Fruit fly (Drosophila melanogaster): ENCODE results near the gene CG42570.

CG42570 gene

dm6 chr3L:15690711-15691591 lies 26.7 kb upstream of the CG42570 start:
- TF ChIP-seq brk (GFP tag; optimal IDR thresholded peaks at IDR 0.05), result no peak
- TF ChIP-seq foxo (GFP tag; optimal IDR thresholded peaks at IDR 0.05), result peak in 1 of 2 experiments; percentile 26
- no peak for TF ChIP-seq N (GFP tag; optimal IDR thresholded peaks at IDR 0.05)
- TF ChIP-seq fru (GFP tag; optimal IDR thresholded peaks at IDR 0.05), result peak; percentile 13
- peak; percentile 15 for TF ChIP-seq HLH106 (tag; optimal IDR thresholded peaks at IDR 0.05)
- TF ChIP-seq dmrt93B (GFP tag; optimal IDR thresholded peaks at IDR 0.05), result no peak
- no peak for TF ChIP-seq Rel (GFP tag; optimal IDR thresholded peaks at IDR 0.05)
- no peak for TF ChIP-seq Rel (tag; optimal IDR thresholded peaks at IDR 0.05)
- TF ChIP-seq pan (optimal IDR thresholded peaks at IDR 0.05), result no peak

DNA sequence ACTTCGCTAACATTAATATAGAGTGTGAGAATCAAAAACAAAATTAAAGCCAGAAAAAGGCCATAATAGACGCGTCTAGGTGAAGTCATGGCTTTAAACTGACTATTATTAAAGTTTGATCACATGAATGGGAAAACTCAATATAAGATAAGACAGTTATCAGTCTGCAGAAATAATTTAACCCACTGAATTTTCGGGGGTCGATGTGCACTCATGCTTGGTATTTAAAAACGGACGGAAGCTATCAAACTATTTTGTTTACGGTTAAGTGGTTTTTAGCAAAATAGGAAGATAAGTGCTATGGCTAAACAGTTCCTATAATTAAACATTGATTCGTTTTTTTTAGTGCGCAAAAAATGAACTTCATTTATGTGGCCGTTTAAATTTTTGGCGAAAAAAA lies 25.7 kb upstream of the CG42570 start, which contains the start of gene CG34451:
Gene CG34451 (minus strand): TSS at position 101 of the 400 bp plus-strand sequence.
- TF ChIP-seq lola (GFP tag; optimal IDR thresholded peaks at IDR 0.05), result no peak
- TF ChIP-seq N (GFP tag; optimal IDR thresholded peaks at IDR 0.05), result no peak
- no peak for TF ChIP-seq rgr (GFP tag; optimal IDR thresholded peaks at IDR 0.05)
- no peak for TF ChIP-seq Hr83 (GFP tag; optimal IDR thresholded peaks at IDR 0.05; ENCODE audit: poor library complexity, severe bottlenecking)
- no peak for TF ChIP-seq ey (GFP tag; optimal IDR thresholded peaks at IDR 0.05)
- TF ChIP-seq Hnf4 (GFP tag; optimal IDR thresholded peaks at IDR 0.05), result no peak
- no peak for TF ChIP-seq Rel (GFP tag; optimal IDR thresholded peaks at IDR 0.05)
- TF ChIP-seq Rel (tag; optimal IDR thresholded peaks at IDR 0.05), result no peak
- no peak for TF ChIP-seq CG9705 (GFP tag; optimal IDR thresholded peaks at IDR 0.05)
- TF ChIP-seq CG32264 (GFP tag; optimal IDR thresholded peaks at IDR 0.05), result no peak
- no peak for TF ChIP-seq CrebA (GFP tag; optimal IDR thresholded peaks at IDR 0.05; ENCODE audit: borderline replicate concordance)
- TF ChIP-seq OdsH (GFP tag; optimal IDR thresholded peaks at IDR 0.05), result no peak
- no peak for TF ChIP-seq jim (GFP tag; optimal IDR thresholded peaks at IDR 0.05)
- no peak for TF ChIP-seq pan (optimal IDR thresholded peaks at IDR 0.05)
- TF ChIP-seq h (GFP tag; optimal IDR thresholded peaks at IDR 0.05), result no peak
- TF ChIP-seq HLH106 (tag; optimal IDR thresholded peaks at IDR 0.05), result no peak

dm6 chr3L:15692388-15692787 lies 25.2 kb upstream of the CG42570 start:
- no peak for TF ChIP-seq pan (optimal IDR thresholded peaks at IDR 0.05)

DNA sequence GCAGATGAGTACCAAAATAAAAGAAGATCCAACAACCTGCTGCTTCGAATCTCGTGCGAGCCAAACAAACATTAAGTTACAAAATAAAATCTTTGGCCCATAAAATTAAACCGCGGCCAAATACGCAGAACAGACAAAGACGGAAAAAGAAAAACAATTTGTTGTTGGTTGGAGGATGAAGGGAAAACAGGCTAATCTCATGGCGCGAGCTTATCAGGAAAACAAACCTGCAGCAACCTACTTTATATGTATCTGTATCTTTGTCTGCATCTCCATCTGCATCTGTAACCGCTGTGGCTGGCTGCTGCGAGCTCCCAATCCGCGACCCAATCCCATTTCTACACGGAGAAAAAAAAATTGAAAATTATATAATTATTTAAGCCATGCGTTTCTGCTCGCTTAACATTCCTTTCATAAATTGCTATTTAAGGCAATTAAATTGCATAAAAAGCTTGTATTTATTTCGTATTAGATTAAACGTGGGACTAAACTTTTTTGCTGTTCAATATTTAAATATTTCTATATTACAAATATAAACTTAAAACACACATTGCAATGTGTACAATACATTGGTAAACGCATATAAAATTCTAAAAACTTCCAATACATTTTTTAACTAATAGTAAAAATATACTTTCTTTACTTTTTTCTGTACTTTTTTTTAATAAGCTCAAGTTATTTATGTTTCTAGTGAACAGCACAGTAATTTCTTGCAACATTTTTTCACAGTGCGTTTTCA lies 24.7 kb upstream of the CG42570 start:
- peak; percentile 28 for TF ChIP-seq psq (GFP tag; optimal IDR thresholded peaks at IDR 0.05)
- no peak for TF ChIP-seq sage (GFP tag; optimal IDR thresholded peaks at IDR 0.05)
- TF ChIP-seq jim (GFP tag; optimal IDR thresholded peaks at IDR 0.05), result no peak
- no peak for TF ChIP-seq brk (GFP tag; optimal IDR thresholded peaks at IDR 0.05)
- TF ChIP-seq Hnf4 (GFP tag; optimal IDR thresholded peaks at IDR 0.05), result no peak
- TF ChIP-seq sv (GFP tag; optimal IDR thresholded peaks at IDR 0.05), result no peak
- no peak for TF ChIP-seq br (GFP tag; optimal IDR thresholded peaks at IDR 0.05)
- TF ChIP-seq Vsx2 (GFP tag; optimal IDR thresholded peaks at IDR 0.05; ENCODE audit: partially characterized antibody), result no peak

DNA sequence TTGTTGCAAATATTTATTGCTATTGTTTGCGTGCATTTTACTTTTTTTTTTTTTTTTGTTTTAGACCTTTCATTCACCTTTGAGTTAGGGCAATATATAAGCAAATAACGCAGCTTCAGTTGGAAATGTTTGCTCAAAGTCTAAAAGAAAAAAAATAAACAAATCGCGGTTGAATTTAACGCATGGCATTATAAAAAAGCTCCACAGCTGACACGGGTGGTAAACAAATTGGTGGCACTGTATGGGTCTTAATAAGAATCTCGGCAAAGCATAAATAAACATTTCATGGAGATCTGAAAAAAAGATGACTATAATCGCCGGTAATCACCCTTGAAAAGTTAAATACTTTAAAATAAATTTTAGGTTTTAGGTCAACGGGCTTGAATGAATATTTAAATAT lies 23.2 kb upstream of the CG42570 start:
- TF ChIP-seq HLH106 (tag; optimal IDR thresholded peaks at IDR 0.05) (no peak), OdsH (GFP tag; optimal IDR thresholded peaks at IDR 0.05) (peak; percentile 18), Jra (GFP tag; optimal IDR thresholded peaks at IDR 0.05) (no peak)

dm6 chr3L:15695195-15695594 lies 22.4 kb upstream of the CG42570 start:
- TF ChIP-seq sv (GFP tag; optimal IDR thresholded peaks at IDR 0.05) (no peak), Hnf4 (GFP tag; optimal IDR thresholded peaks at IDR 0.05) (no peak), rgr (GFP tag; optimal IDR thresholded peaks at IDR 0.05) (no peak), lola (GFP tag; optimal IDR thresholded peaks at IDR 0.05) (no peak), Hr78 (GFP tag; optimal IDR thresholded peaks at IDR 0.05) (no peak), fru (GFP tag; optimal IDR thresholded peaks at IDR 0.05) (no peak), Sp1 (GFP tag; optimal IDR thresholded peaks at IDR 0.05) (no peak), CG32264 (GFP tag; optimal IDR thresholded peaks at IDR 0.05) (no peak), brk (GFP tag; optimal IDR thresholded peaks at IDR 0.05) (no peak), CrebA (GFP tag; optimal IDR thresholded peaks at IDR 0.05; ENCODE audit: borderline replicate concordance) (no peak), OdsH (GFP tag; optimal IDR thresholded peaks at IDR 0.05) (no peak), woc (GFP tag; optimal IDR thresholded peaks at IDR 0.05) (no peak)
